Fruit fly (Drosophila melanogaster) whole organism, embryonic: ENCODE data around the gene CG5355.
A peak's percentile ranks its signal among the peaks of the same experiment; 100 is the strongest.

Source experiments
- Asciz ChIP-seq: fragments of 200-800 bp; sonication (Bioruptor generic); optimal IDR thresholded peaks from 2 replicates; lab custom pipeline; 2017; ENCODE audit warnings: missing biosample characterization, mild to moderate bottlenecking, missing genetic modification characterization, missing genetic modification reagents
- Atf-2 ChIP-seq: fragments of 200-800 bp; sonication (Bioruptor generic); optimal IDR thresholded peaks from 2 replicates; lab custom pipeline; 2016; ENCODE audit warnings: missing biosample characterization, missing genetic modification characterization
- BEAF-32 ChIP-seq: fragments of 200-800 bp; sonication (Bioruptor generic); optimal IDR thresholded peaks from 3 replicates; lab custom pipeline; 2017; ENCODE audit warnings: missing biosample characterization, missing genetic modification characterization, mild to moderate bottlenecking, moderate library complexity, missing genetic modification reagents
- Blimp-1 ChIP-seq: fragments of 200-800 bp; sonication (Bioruptor generic); optimal IDR thresholded peaks from 3 replicates; lab custom pipeline; 2018; ENCODE audit warnings: missing biosample characterization, missing genetic modification characterization, mild to moderate bottlenecking, moderate library complexity, missing genetic modification reagents
- CG10209 ChIP-seq: fragments of 200-800 bp; sonication (Bioruptor generic); optimal IDR thresholded peaks from 3 replicates; lab custom pipeline; 2017; ENCODE audit warnings: missing biosample characterization, mild to moderate bottlenecking, missing genetic modification characterization, missing genetic modification reagents
- CG10274 ChIP-seq: fragments of 200-800 bp; sonication (Bioruptor generic); optimal IDR thresholded peaks from 3 replicates; lab custom pipeline; 2017; ENCODE audit warnings: missing biosample characterization, mild to moderate bottlenecking, missing genetic modification characterization
- CG10654 ChIP-seq: fragments of 200-800 bp; sonication (Bioruptor generic); optimal IDR thresholded peaks from 2 replicates; lab custom pipeline; 2016; ENCODE audit warnings: missing biosample characterization, missing genetic modification characterization
- CG12236 ChIP-seq: fragments of 200-800 bp; sonication (Bioruptor generic); optimal IDR thresholded peaks from 2 replicates; lab custom pipeline; 2016; ENCODE audit warnings: missing biosample characterization, missing genetic modification characterization
- CG14014 ChIP-seq: fragments of 200-800 bp; sonication (Bioruptor generic); IDR thresholded peaks from 2 replicates; pipeline ENCODE4 v1.3.6; 2022; ENCODE audit warnings: missing biosample characterization, missing genetic modification characterization
- CG14965 ChIP-seq: fragments of 200-800 bp; sonication (Bioruptor generic); optimal IDR thresholded peaks from 2 replicates; lab custom pipeline; 2016; ENCODE audit warnings: missing biosample characterization, missing genetic modification characterization, borderline replicate concordance
- CG15514 ChIP-seq: fragments of 200-800 bp; sonication (Bioruptor generic); optimal IDR thresholded peaks from 3 replicates; lab custom pipeline; 2017; ENCODE audit warnings: missing biosample characterization, missing genetic modification characterization, mild to moderate bottlenecking, moderate library complexity, missing genetic modification reagents
- CG2678 ChIP-seq: fragments of 200-800 bp; sonication (Bioruptor generic); optimal IDR thresholded peaks from 3 replicates; lab custom pipeline; 2019; ENCODE audit warnings: missing biosample characterization, mild to moderate bottlenecking, missing genetic modification characterization, moderate library complexity
- CG30020 ChIP-seq: fragments of 200-800 bp; optimal IDR thresholded peaks from 2 replicates; lab custom pipeline; 2019; ENCODE audit warnings: missing biosample characterization, mild to moderate bottlenecking, missing genetic modification characterization, moderate library complexity
- CG31441 ChIP-seq: fragments of 200-800 bp; sonication (Bioruptor generic); IDR thresholded peaks from 2 replicates; pipeline ENCODE4 v1.3.6; 2022; ENCODE audit warnings: missing biosample characterization, missing genetic modification characterization
- CG32767 ChIP-seq: fragments of 200-800 bp; sonication (Bioruptor generic); IDR thresholded peaks from 2 replicates; pipeline ENCODE4 v1.3.6; 2022; ENCODE audit warnings: missing biosample characterization, missing genetic modification characterization
- CG34422 ChIP-seq: fragments of 200-800 bp; sonication (Bioruptor generic); IDR thresholded peaks from 3 replicates; pipeline ENCODE4 v1.3.6; 2022; ENCODE audit warnings: missing biosample characterization, missing genetic modification characterization
- CG3838 ChIP-seq: fragments of 200-800 bp; sonication (Bioruptor generic); optimal IDR thresholded peaks from 3 replicates; lab custom pipeline; 2016; ENCODE audit warnings: missing biosample characterization, missing genetic modification characterization
- CG4730 ChIP-seq: fragments of 200-800 bp; sonication (Bioruptor generic); IDR thresholded peaks from 2 replicates; pipeline ENCODE4 v1.3.6; 2022; ENCODE audit warnings: missing biosample characterization, missing genetic modification characterization
- CG7963 ChIP-seq: fragments of 200-800 bp; sonication (Bioruptor generic); IDR thresholded peaks from 3 replicates; pipeline ENCODE4 v1.3.6; 2022; ENCODE audit warnings: missing biosample characterization, missing genetic modification characterization; ENCODE audit not compliant: partially characterized antibody
- CG7987 ChIP-seq: fragments of 200-800 bp; sonication (Bioruptor generic); optimal IDR thresholded peaks from 2 replicates; lab custom pipeline; 2018; ENCODE audit warnings: missing biosample characterization, mild to moderate bottlenecking, missing genetic modification characterization, moderate library complexity
- CG9727 ChIP-seq: fragments of 200-800 bp; sonication (Bioruptor generic); optimal IDR thresholded peaks from 3 replicates; lab custom pipeline; 2017; ENCODE audit warnings: missing biosample characterization, mild to moderate bottlenecking, missing genetic modification characterization
- CHES-1-like ChIP-seq: fragments of 200-800 bp; sonication (Bioruptor generic); optimal IDR thresholded peaks from 2 replicates; lab custom pipeline; 2016; ENCODE audit warnings: missing biosample characterization, missing genetic modification characterization
- Ets97D ChIP-seq: fragments of 200-800 bp; sonication (Bioruptor generic); optimal IDR thresholded peaks from 3 replicates; lab custom pipeline; 2016; ENCODE audit warnings: missing biosample characterization, missing genetic modification characterization
- H2.0 ChIP-seq: fragments of 200-800 bp; sonication (Bioruptor generic); IDR thresholded peaks from 2 replicates; pipeline ENCODE4 v1.3.6; 2022; ENCODE audit warnings: missing biosample characterization, missing genetic modification characterization
- HHEX ChIP-seq: fragments of 200-800 bp; sonication (Bioruptor generic); optimal IDR thresholded peaks from 3 replicates; lab custom pipeline; 2017; ENCODE audit warnings: missing biosample characterization, mild to moderate bottlenecking, missing genetic modification characterization, missing genetic modification reagents
- HmgD ChIP-seq: fragments of 200-800 bp; sonication (Bioruptor generic); optimal IDR thresholded peaks from 3 replicates; lab custom pipeline; 2016; ENCODE audit warnings: missing biosample characterization, missing genetic modification characterization
- Hr39 ChIP-seq: fragments of >200 bp; optimal IDR thresholded peaks from 2 replicates; lab custom pipeline; 2017
- Lim3 ChIP-seq: fragments of 200-800 bp; sonication (Bioruptor generic); IDR thresholded peaks from 2 replicates; pipeline ENCODE4 v1.3.6; 2022; ENCODE audit warnings: missing biosample characterization, missing genetic modification characterization
- Lpt ChIP-seq: fragments of >200 bp; optimal IDR thresholded peaks from 2 replicates; lab custom pipeline; 2018; ENCODE audit warnings: missing biosample characterization, missing genetic modification characterization
- NC2α ChIP-seq: fragments of 200-800 bp; sonication (Bioruptor generic); optimal IDR thresholded peaks from 2 replicates; lab custom pipeline; 2016; ENCODE audit warnings: missing biosample characterization, missing genetic modification characterization
- Nf-YB ChIP-seq: fragments of 200-800 bp; sonication (Bioruptor generic); optimal IDR thresholded peaks from 3 replicates; lab custom pipeline; 2019; ENCODE audit warnings: missing biosample characterization, mild to moderate bottlenecking, missing genetic modification characterization, moderate library complexity
- Stat92E ChIP-seq, 3 experiments: fragments of >200 bp in 2 of 3; fragments of 200-800 bp in 1 of 3; sonication (Bioruptor generic) in 1 of 3; optimal IDR thresholded peaks; 2 replicates each; lab custom pipeline; 2017 to 2019; ENCODE audit warnings: missing biosample characterization in 3 of 3, missing genetic modification characterization in 3 of 3, mild to moderate bottlenecking in 1 of 3, moderate library complexity in 1 of 3
- TFAM ChIP-seq: fragments of 200-800 bp; sonication (Bioruptor generic); optimal IDR thresholded peaks from 2 replicates; lab custom pipeline; 2017; ENCODE audit warnings: missing biosample characterization, missing genetic modification characterization, inconsistent platforms
- Xbp1 ChIP-seq: fragments of 200-800 bp; sonication (Bioruptor generic); optimal IDR thresholded peaks from 3 replicates; lab custom pipeline; 2016; ENCODE audit warnings: missing biosample characterization, mild to moderate bottlenecking, missing genetic modification characterization
- Xrp1 ChIP-seq: fragments of 200-800 bp; sonication (Bioruptor generic); IDR thresholded peaks from 2 replicates; pipeline ENCODE4 v1.3.6; 2022; ENCODE audit warnings: missing biosample characterization, missing genetic modification characterization
- aop ChIP-seq: fragments of 200-800 bp; sonication (Bioruptor generic); IDR thresholded peaks from 2 replicates; pipeline ENCODE4 v1.3.6; 2022; ENCODE audit warnings: missing biosample characterization, missing genetic modification characterization
- ash1 ChIP-seq: fragments of 200-800 bp; sonication (Bioruptor generic); optimal IDR thresholded peaks from 2 replicates; lab custom pipeline; 2018; ENCODE audit warnings: missing biosample characterization, mild to moderate bottlenecking, missing genetic modification characterization
- bsh ChIP-seq, 2 experiments: fragments of 200-800 bp; sonication (Bioruptor generic); optimal IDR thresholded peaks; 2 replicates each; lab custom pipeline; 2017 to 2018; ENCODE audit warnings: mild to moderate bottlenecking in 2 of 2, missing biosample characterization in 2 of 2, missing genetic modification characterization in 2 of 2, moderate library complexity in 1 of 2
- dmrt11E ChIP-seq: fragments of 200-800 bp; sonication (Bioruptor generic); optimal IDR thresholded peaks from 3 replicates; lab custom pipeline; 2018; ENCODE audit warnings: missing biosample characterization, mild to moderate bottlenecking, missing genetic modification characterization, moderate library complexity
- insv ChIP-seq, 2 experiments: fragments of 200-800 bp; sonication (Bioruptor generic); optimal IDR thresholded peaks; 3 replicates each; lab custom pipeline; 2016 to 2018; ENCODE audit warnings: missing biosample characterization in 2 of 2, missing genetic modification characterization in 2 of 2
- pros ChIP-seq: fragments of 200-800 bp; sonication (Bioruptor generic); optimal IDR thresholded peaks from 3 replicates; lab custom pipeline; 2019; ENCODE audit warnings: missing biosample characterization, mild to moderate bottlenecking, missing genetic modification characterization, moderate library complexity
- repo ChIP-seq: fragments of 200-800 bp; sonication (Bioruptor generic); optimal IDR thresholded peaks from 2 replicates; lab custom pipeline; 2016; ENCODE audit warnings: missing biosample characterization, missing genetic modification characterization
- row ChIP-seq: fragments of 200-800 bp; sonication (Bioruptor generic); IDR thresholded peaks from 3 replicates; pipeline ENCODE4 v1.3.6; 2022; ENCODE audit warnings: missing biosample characterization, missing genetic modification characterization
- sd ChIP-seq: fragments of 200-800 bp; sonication (Bioruptor generic); optimal IDR thresholded peaks from 3 replicates; lab custom pipeline; 2018; ENCODE audit warnings: missing biosample characterization, mild to moderate bottlenecking, missing genetic modification characterization, moderate library complexity
- sim ChIP-seq: fragments of 200-800 bp; sonication (Bioruptor generic); IDR thresholded peaks from 2 replicates; pipeline ENCODE4 v1.3.6; 2022; ENCODE audit warnings: missing biosample characterization, missing genetic modification characterization
- sr ChIP-seq: fragments of 200-800 bp; sonication (Bioruptor generic); IDR thresholded peaks from 3 replicates; pipeline ENCODE4 v1.3.6; 2022; ENCODE audit warnings: missing biosample characterization, missing genetic modification characterization
- stwl ChIP-seq: fragments of 200-800 bp; sonication (Bioruptor generic); optimal IDR thresholded peaks from 3 replicates; lab custom pipeline; 2018; ENCODE audit warnings: missing biosample characterization, mild to moderate bottlenecking, missing genetic modification characterization, moderate library complexity
- zen2 ChIP-seq: fragments of 200-800 bp; sonication (Bioruptor generic); IDR thresholded peaks from 3 replicates; pipeline ENCODE4 v1.3.6; 2022; ENCODE audit warnings: missing biosample characterization, missing genetic modification characterization; ENCODE audit not compliant: partially characterized antibody
- zfh2 ChIP-seq: fragments of 200-800 bp; sonication (Bioruptor generic); optimal IDR thresholded peaks from 2 replicates; lab custom pipeline; 2016; ENCODE audit warnings: missing biosample characterization, missing genetic modification characterization

Gene CG5355

dm6 chr2L:10442048-10442790 lies 29.0 kb upstream of the CG5355 start, which contains the start of gene loh (continued):
- no peak for TF ChIP-seq Ets97D (GFP tag; lab: Kevin White, UChicago)
- TF ChIP-seq Xbp1 (GFP tag; lab: Kevin White, UChicago) = peak; percentile 46
- no peak for TF ChIP-seq insv (GFP tag; optimal IDR thresholded peaks at IDR 0.05; lab: Kevin White, UChicago)
- no peak for TF ChIP-seq TFAM (GFP tag; lab: Kevin White, UChicago)
- peak; percentile 67 for TF ChIP-seq CG10209 (GFP tag; lab: Kevin White, UChicago)
- no peak for TF ChIP-seq zfh2
- no peak for TF ChIP-seq Hr39 (lab: Kevin White, UChicago)
- TF ChIP-seq CG7963 (GFP tag; lab: Robert Waterston, UW) = no peak
- TF ChIP-seq Nf-YB (GFP tag; lab: Kevin White, UChicago) = peak; percentile 49
- no peak for TF ChIP-seq sim (GFP tag; lab: Robert Waterston, UW)
- TF ChIP-seq repo (GFP tag; lab: Kevin White, UChicago) = no peak
- peak; percentile 79 for TF ChIP-seq CG31441 (GFP tag; lab: Robert Waterston, UW)
- peak; percentile 68 for TF ChIP-seq CG9727 (GFP tag; lab: Kevin White, UChicago)
- no peak for TF ChIP-seq H2.0 (GFP tag; lab: Robert Waterston, UW)
- peak; percentile 60 for TF ChIP-seq Asciz (GFP tag; lab: Kevin White, UChicago)
- no peak for TF ChIP-seq Blimp-1
- TF ChIP-seq sd (tag; lab: Kevin White, UChicago) = no peak
- no peak for TF ChIP-seq NC2α (GFP tag; lab: Kevin White, UChicago)
- TF ChIP-seq Stat92E (GFP tag; optimal IDR thresholded peaks at IDR 0.05; lab: Kevin White, UChicago) = no peak
- no peak for TF ChIP-seq CG7987 (GFP tag; lab: Kevin White, UChicago)
- no peak for TF ChIP-seq CG32767
- TF ChIP-seq CG2678 (tag; lab: Kevin White, UChicago) = no peak
- TF ChIP-seq CG3838 (GFP tag; lab: Kevin White, UChicago) = no peak
- TF ChIP-seq HmgD (GFP tag; lab: Kevin White, UChicago) = no peak
- TF ChIP-seq CG15514 (GFP tag; lab: Kevin White, UChicago) = peak; percentile 12
- TF ChIP-seq CG10274 (GFP tag; lab: Kevin White, UChicago) = no peak
- TF ChIP-seq CHES-1-like (GFP tag; lab: Kevin White, UChicago) = no peak
- no peak for TF ChIP-seq CG14014
- no peak for TF ChIP-seq stwl (tag; lab: Kevin White, UChicago)
- TF ChIP-seq HHEX (GFP tag; lab: Kevin White, UChicago) = no peak
- TF ChIP-seq bsh (GFP tag; optimal IDR thresholded peaks at IDR 0.05; lab: Kevin White, UChicago) = peak in 1 of 2 experiments; percentile 63
- no peak for TF ChIP-seq Lpt (GFP tag; lab: Kevin White, UChicago)
- TF ChIP-seq sr (GFP tag; lab: Robert Waterston, UW) = no peak
- TF ChIP-seq aop (GFP tag; lab: Robert Waterston, UW) = no peak
- TF ChIP-seq ash1 (GFP tag; lab: Kevin White, UChicago) = no peak
- no peak for TF ChIP-seq CG14965 (GFP tag; lab: Kevin White, UChicago)
- TF ChIP-seq Lim3 (GFP tag; lab: Robert Waterston, UW) = no peak
- peak; percentile 35 for TF ChIP-seq dmrt11E (tag; lab: Kevin White, UChicago)
- TF ChIP-seq Atf-2 (GFP tag; lab: Kevin White, UChicago) = no peak
- TF ChIP-seq BEAF-32 = no peak
- TF ChIP-seq CG34422 (GFP tag; lab: Robert Waterston, UW) = no peak
- no peak for TF ChIP-seq CG12236 (GFP tag; lab: Kevin White, UChicago)
- no peak for TF ChIP-seq pros
- peak; percentile 57; the same call in 1 of the 2 replicates for TF ChIP-seq Xrp1 (GFP tag; lab: Robert Waterston, UW)
- no peak for TF ChIP-seq CG4730 (GFP tag; lab: Robert Waterston, UW)
- TF ChIP-seq row = peak; percentile 76
- TF ChIP-seq CG10654 = no peak
- peak; percentile 38 for TF ChIP-seq CG30020 (tag; lab: Kevin White, UChicago)
- TF ChIP-seq zen2 (GFP tag; lab: Robert Waterston, UW) = no peak
